Worm (Caenorhabditis elegans): ENCODE results near the gene rde-1.

The rde-1 gene

ce11 chrV:9970119-9970518 lies 21.3 kb downstream of the rde-1 start (continued):
- TF ChIP-seq tbx-2 (tag; optimal IDR thresholded peaks at IDR 0.05) (peak; percentile 89), ceh-48 (tag; optimal IDR thresholded peaks at IDR 0.05) (peak; percentile 78), gmeb-2 (tag; optimal IDR thresholded peaks at IDR 0.05) (peak; percentile 97), ceh-24 (tag; optimal IDR thresholded peaks at IDR 0.05) (peak; percentile 68), syd-9 (tag; optimal IDR thresholded peaks at IDR 0.05) (peak; percentile 96), tbx-7 (tag; optimal IDR thresholded peaks at IDR 0.05) (peak; percentile 54), ceh-9 (tag; optimal IDR thresholded peaks at IDR 0.05) (peak; percentile 90), elt-4 (tag; optimal IDR thresholded peaks at IDR 0.05) (peak; percentile 87), unc-86 (tag; optimal IDR thresholded peaks at IDR 0.05) (peak; percentile 95), ceh-34 (tag; optimal IDR thresholded peaks at IDR 0.05) (peak; percentile 95), ama-1 (optimal IDR thresholded peaks at IDR 0.05) (no peak), nhr-11 (tag; optimal IDR thresholded peaks at IDR 0.05) (no peak), odd-2 (tag; optimal IDR thresholded peaks at IDR 0.05) (peak; percentile 43), dve-1 (tag; optimal IDR thresholded peaks at IDR 0.05) (peak; percentile 76), C08G9.2 (tag; optimal IDR thresholded peaks at IDR 0.05) (peak; percentile 88), eyg-1 (tag; optimal IDR thresholded peaks at IDR 0.05) (peak; percentile 81), ceh-6 (GFP tag; optimal IDR thresholded peaks at IDR 0.05) (peak; percentile 94), ets-4 (tag; optimal IDR thresholded peaks at IDR 0.05) (peak; percentile 71), hlh-15 (tag; optimal IDR thresholded peaks at IDR 0.05) (peak; percentile 93), ztf-16 (tag; optimal IDR thresholded peaks at IDR 0.05) (peak; percentile 95)

- TF ChIP-seq hlh-30 (tag; optimal IDR thresholded peaks at IDR 0.05; ENCODE audit: insufficient read depth) (no peak), unc-42 (tag; optimal IDR thresholded peaks at IDR 0.05) (peak; percentile 4), fkh-10 (GFP tag; optimal IDR thresholded peaks at IDR 0.05) (no peak), mec-3 (tag; optimal IDR thresholded peaks at IDR 0.05; ENCODE audit: borderline replicate concordance) (no peak), hlh-15 (tag; optimal IDR thresholded peaks at IDR 0.05) (no peak), F13H6.1 (tag; optimal IDR thresholded peaks at IDR 0.05) (no peak)
Observed at ce11 chrV:9965891-9966290, 25.6 kb downstream of the rde-1 start.

ce11 chrV:9964152-9964785 lies 27.2 kb downstream of the rde-1 start:
- TF ChIP-seq ref-2 (tag; optimal IDR thresholded peaks at IDR 0.05) = peak; percentile 16
- TF ChIP-seq ama-1 (optimal IDR thresholded peaks at IDR 0.05) = no peak
- no peak for TF ChIP-seq pros-1 (tag; optimal IDR thresholded peaks at IDR 0.05)
- peak; percentile 21 for TF ChIP-seq unc-42 (tag; optimal IDR thresholded peaks at IDR 0.05)
- peak; percentile 26 for TF ChIP-seq ceh-14 (tag; optimal IDR thresholded peaks at IDR 0.05)
- TF ChIP-seq K02D7.2 (tag; optimal IDR thresholded peaks at IDR 0.05) = no peak
- TF ChIP-seq ceh-31 (tag; optimal IDR thresholded peaks at IDR 0.05) = peak; percentile 28
- TF ChIP-seq pha-4 (tag; optimal IDR thresholded peaks at IDR 0.05) = no peak
- no peak for TF ChIP-seq hlh-30 (tag; optimal IDR thresholded peaks at IDR 0.05; ENCODE audit: insufficient read depth)
- TF ChIP-seq T23F11.4 (GFP tag; optimal IDR thresholded peaks at IDR 0.05) = no peak
- TF ChIP-seq ceh-2 (tag; optimal IDR thresholded peaks at IDR 0.05) = no peak
- TF ChIP-seq ceh-24 (tag; optimal IDR thresholded peaks at IDR 0.05) = no peak
- TF ChIP-seq unc-55 (GFP tag; optimal IDR thresholded peaks at IDR 0.05) = no peak
- TF ChIP-seq hlh-6 (tag; optimal IDR thresholded peaks at IDR 0.05) = peak; percentile 48
- no peak for TF ChIP-seq tbx-2 (tag; optimal IDR thresholded peaks at IDR 0.05)
- no peak for TF ChIP-seq elt-2 (tag; optimal IDR thresholded peaks at IDR 0.05)
- no peak for TF ChIP-seq ttx-3 (tag; optimal IDR thresholded peaks at IDR 0.05)
- no peak for TF ChIP-seq nhr-11 (tag; optimal IDR thresholded peaks at IDR 0.05)

ce11 chrV:9962916-9963315 lies 28.5 kb downstream of the rde-1 start:
- TF ChIP-seq ceh-2 (tag; optimal IDR thresholded peaks at IDR 0.05) = no peak
- TF ChIP-seq pax-1 (tag; optimal IDR thresholded peaks at IDR 0.05) = no peak
- no peak for TF ChIP-seq gmeb-2 (tag; optimal IDR thresholded peaks at IDR 0.05)
- no peak for TF ChIP-seq ets-4 (tag; optimal IDR thresholded peaks at IDR 0.05)
- no peak for TF ChIP-seq C08G9.2 (tag; optimal IDR thresholded peaks at IDR 0.05)
- TF ChIP-seq ahr-1 (tag; optimal IDR thresholded peaks at IDR 0.05) = no peak
- TF ChIP-seq che-1 (tag; optimal IDR thresholded peaks at IDR 0.05) = no peak
- no peak for TF ChIP-seq fax-1 (tag; optimal IDR thresholded peaks at IDR 0.05)
- no peak for TF ChIP-seq madf-2 (tag; optimal IDR thresholded peaks at IDR 0.05)
- TF ChIP-seq nfya-1 (tag; optimal IDR thresholded peaks at IDR 0.05) = no peak
- no peak for TF ChIP-seq odd-2 (tag; optimal IDR thresholded peaks at IDR 0.05)
- no peak for TF ChIP-seq pqm-1 (tag; optimal IDR thresholded peaks at IDR 0.05)
- no peak for TF ChIP-seq C38D4.7 (GFP tag; optimal IDR thresholded peaks at IDR 0.05)
- no peak for TF ChIP-seq unc-3 (GFP tag; conservative IDR thresholded peaks at IDR 0.05)
- no peak for TF ChIP-seq unc-3 (tag; optimal IDR thresholded peaks at IDR 0.05)
- TF ChIP-seq sox-4 (tag; optimal IDR thresholded peaks at IDR 0.05) = no peak
- no peak for TF ChIP-seq T23F11.4 (GFP tag; optimal IDR thresholded peaks at IDR 0.05)
- TF ChIP-seq mec-3 (tag; optimal IDR thresholded peaks at IDR 0.05; ENCODE audit: borderline replicate concordance) = no peak
